Fruit fly (Drosophila melanogaster) Kc167 (cell line): ENCODE measurements around the gene CG9467.

Experiments used
- Myc ChIP-seq: fragments of >200 bp; optimal IDR thresholded peaks from 2 replicates; lab custom pipeline; 2017; ENCODE audit warnings: missing external identifiers
- Sin3A ChIP-seq: fragments of >200 bp; optimal IDR thresholded peaks from 2 replicates; lab custom pipeline; 2018; ENCODE audit warnings: missing external identifiers
- insv ChIP-seq: fragments of >200 bp; optimal IDR thresholded peaks from 3 replicates; lab custom pipeline; 2018; ENCODE audit warnings: missing external identifiers
- psq ChIP-seq: fragments of >200 bp; optimal IDR thresholded peaks from 2 replicates; lab custom pipeline; 2017; ENCODE audit warnings: missing external identifiers
- ttk ChIP-seq: sonication (Bioruptor generic); optimal IDR thresholded peaks from 2 replicates; lab custom pipeline; 2017; ENCODE audit warnings: missing external identifiers

DNA sequence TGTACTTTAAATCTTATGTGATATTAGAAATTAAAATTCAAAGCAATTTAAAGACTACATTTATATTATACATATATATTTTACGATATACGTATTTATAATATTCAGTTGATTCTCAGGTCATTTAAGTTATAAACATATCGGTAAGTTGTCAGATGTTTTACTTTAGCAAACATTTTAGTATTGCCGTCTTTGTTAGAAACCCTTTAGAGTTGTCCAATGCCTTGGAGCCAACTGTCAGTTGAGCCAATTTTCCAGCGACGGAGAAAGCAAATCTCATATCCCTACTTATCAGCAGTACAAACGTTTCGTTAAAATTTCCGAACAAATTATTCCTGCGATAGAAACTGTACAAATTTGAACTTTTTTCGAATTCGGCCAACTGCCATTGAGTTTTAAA lies 26.0 kb downstream of the CG9467 start, which contains the start of gene topi:
- TF ChIP-seq psq (lab: Kevin White, UChicago) (no peak), ttk (lab: Kevin White, UChicago) (no peak), Sin3A (lab: Kevin White, UChicago) (no peak), insv (lab: Kevin White, UChicago) (no peak), Myc (lab: Kevin White, UChicago) (no peak)
